Fruit fly (Drosophila melanogaster): Measurements from ENCODE around the gene CG4743.
A peak's percentile ranks its signal among the peaks of the same experiment; 100 is the strongest.

The CG4743 gene

dm6 chr3R:25661531-25662193 is 18.7 kb downstream of the CG4743 start, which contains the start of gene RASSF8 (continued):
- TF ChIP-seq chif (GFP tag; optimal IDR thresholded peaks at IDR 0.05) (no peak), fd102C (GFP tag; optimal IDR thresholded peaks at IDR 0.05) (no peak), Nf-YA (GFP tag; IDR thresholded peaks at IDR 0.05) (no peak; the same call in 1 of the 2 replicates), bab2 (GFP tag; optimal IDR thresholded peaks at IDR 0.05) (peak; percentile 29), Dbx (GFP tag; IDR thresholded peaks at IDR 0.05) (peak; percentile 64; the same call in 2 of the 3 replicates), CG7372 (GFP tag; IDR thresholded peaks at IDR 0.05) (no peak), zen2 (GFP tag; IDR thresholded peaks at IDR 0.05; ENCODE audit: partially characterized antibody) (peak; percentile 7; the same call in 1 of the 3 replicates), Pdp1 (GFP tag; optimal IDR thresholded peaks at IDR 0.05) (peak in 1 of 2 experiments; percentile 46), Lhr (GFP tag; optimal IDR thresholded peaks at IDR 0.05) (no peak), CG12769 (tag; optimal IDR thresholded peaks at IDR 0.05) (no peak), CG18262 (tag; optimal IDR thresholded peaks at IDR 0.05) (peak; percentile 9), CG5245 (GFP tag; optimal IDR thresholded peaks at IDR 0.05) (no peak), gsb (GFP tag; IDR thresholded peaks at IDR 0.05) (no peak), abd-A (tag; optimal IDR thresholded peaks at IDR 0.05) (no peak), Abd-B (GFP tag; optimal IDR thresholded peaks at IDR 0.05) (no peak), CG2199 (GFP tag; IDR thresholded peaks at IDR 0.05) (no peak), CG4707 (GFP tag; optimal IDR thresholded peaks at IDR 0.05) (no peak), scrt (GFP tag; optimal IDR thresholded peaks at IDR 0.05) (no peak), CG6654 (GFP tag; optimal IDR thresholded peaks at IDR 0.05) (no peak), CkIIα-i1 (GFP tag; IDR thresholded peaks at IDR 0.05) (no peak), hkb (optimal IDR thresholded peaks at IDR 0.05) (no peak), hkb (GFP tag; IDR thresholded peaks at IDR 0.05) (no peak), Dip2 (GFP tag; IDR thresholded peaks at IDR 0.05) (no peak), ap (GFP tag; IDR thresholded peaks at IDR 0.05) (no peak), Nf-YC (tag; optimal IDR thresholded peaks at IDR 0.05) (peak; percentile 38), D (optimal IDR thresholded peaks at IDR 0.05) (no peak), D (GFP tag; optimal IDR thresholded peaks at IDR 0.05) (no peak), CG31365 (tag; optimal IDR thresholded peaks at IDR 0.05) (no peak), CG1792 (GFP tag; optimal IDR thresholded peaks at IDR 0.05) (no peak), C15 (GFP tag; IDR thresholded peaks at IDR 0.05) (no peak), CG1602 (GFP tag; optimal IDR thresholded peaks at IDR 0.05) (peak; percentile 6), CG33213 (GFP tag; optimal IDR thresholded peaks at IDR 0.05) (no peak), tup (GFP tag; optimal IDR thresholded peaks at IDR 0.05) (no peak), gce (GFP tag; IDR thresholded peaks at IDR 0.05) (no peak), CG2202 (tag; optimal IDR thresholded peaks at IDR 0.05) (no peak), fru (optimal IDR thresholded peaks at IDR 0.05) (no peak), CG3065 (GFP tag; optimal IDR thresholded peaks at IDR 0.05) (no peak), CG9215 (GFP tag; IDR thresholded peaks at IDR 0.05) (no peak), Deaf1 (tag; optimal IDR thresholded peaks at IDR 0.05) (no peak), CTCF (GFP tag; optimal IDR thresholded peaks at IDR 0.05) (no peak), Rx (GFP tag; IDR thresholded peaks at IDR 0.05) (no peak), CG2116 (GFP tag; optimal IDR thresholded peaks at IDR 0.05) (peak; percentile 34), chm (GFP tag; IDR thresholded peaks at IDR 0.05) (no peak), tio (GFP tag; optimal IDR thresholded peaks at IDR 0.05) (no peak), Doc2 (GFP tag; IDR thresholded peaks at IDR 0.05) (no peak), peb (GFP tag; IDR thresholded peaks at IDR 0.05) (no peak), Bteb2 (GFP tag; optimal IDR thresholded peaks at IDR 0.05) (no peak), jigr1 (GFP tag; IDR thresholded peaks at IDR 0.05) (peak; percentile 78; the same call in 2 of the 3 replicates), Trl (optimal IDR thresholded peaks at IDR 0.05) (no peak), Trl (GFP tag; optimal IDR thresholded peaks at IDR 0.05) (peak; percentile 20), corto (GFP tag; optimal IDR thresholded peaks at IDR 0.05) (no peak), CG17612 (GFP tag; IDR thresholded peaks at IDR 0.05) (no peak), CG11456 (GFP tag; IDR thresholded peaks at IDR 0.05) (peak; percentile 62; the same call in 1 of the 3 replicates)

Measured in whole organism, embryonic.